Fruit fly (Drosophila melanogaster) whole organism, embryonic: ENCODE measurements around the gene fmt.
A peak's percentile ranks its signal among the peaks of the same experiment; 100 is the strongest.

Experiments used
- Abd-B ChIP-seq: fragments of 200-800 bp; sonication (Bioruptor generic); optimal IDR thresholded peaks from 2 replicates; lab custom pipeline; 2018; ENCODE audit warnings: missing biosample characterization, mild to moderate bottlenecking, missing genetic modification characterization, moderate library complexity
- CG10366 ChIP-seq: fragments of 200-800 bp; sonication (Bioruptor generic); IDR thresholded peaks from 2 replicates; pipeline ENCODE4 v1.3.6; 2022; ENCODE audit warnings: missing biosample characterization, missing genetic modification characterization
- CG10543 ChIP-seq: fragments of 200-800 bp; sonication (Bioruptor generic); optimal IDR thresholded peaks from 3 replicates; lab custom pipeline; 2017; ENCODE audit warnings: missing biosample characterization, mild to moderate bottlenecking, missing genetic modification characterization, moderate library complexity
- CG11504 ChIP-seq: fragments of 200-800 bp; sonication (Bioruptor generic); optimal IDR thresholded peaks from 3 replicates; lab custom pipeline; 2019; ENCODE audit warnings: missing biosample characterization, mild to moderate bottlenecking, missing genetic modification characterization, moderate library complexity
- CG12219 ChIP-seq: fragments of 200-800 bp; sonication (Bioruptor generic); optimal IDR thresholded peaks from 3 replicates; lab custom pipeline; 2018; ENCODE audit warnings: missing biosample characterization, mild to moderate bottlenecking, missing genetic modification characterization
- CG12769 ChIP-seq: fragments of 200-800 bp; sonication (Bioruptor generic); optimal IDR thresholded peaks from 2 replicates; lab custom pipeline; 2019; ENCODE audit warnings: missing biosample characterization, mild to moderate bottlenecking, missing genetic modification characterization, moderate library complexity
- CG12942 ChIP-seq: fragments of 200-800 bp; sonication (Bioruptor generic); optimal IDR thresholded peaks from 3 replicates; lab custom pipeline; 2016; ENCODE audit warnings: missing biosample characterization, missing genetic modification characterization
- CG13296 ChIP-seq: fragments of 200-800 bp; sonication (Bioruptor generic); optimal IDR thresholded peaks from 3 replicates; lab custom pipeline; 2018; ENCODE audit warnings: missing biosample characterization, mild to moderate bottlenecking, missing genetic modification characterization
- CG15011 ChIP-seq: fragments of 200-800 bp; sonication (Bioruptor generic); optimal IDR thresholded peaks from 3 replicates; lab custom pipeline; 2018; ENCODE audit warnings: missing biosample characterization, mild to moderate bottlenecking, missing genetic modification characterization
- CG1529 ChIP-seq: fragments of 200-800 bp; sonication (Bioruptor generic); optimal IDR thresholded peaks from 3 replicates; lab custom pipeline; 2018; ENCODE audit warnings: missing biosample characterization, missing genetic modification characterization
- CG15479 ChIP-seq: fragments of 200-800 bp; sonication (Bioruptor generic); optimal IDR thresholded peaks from 3 replicates; lab custom pipeline; 2019; ENCODE audit warnings: missing biosample characterization, mild to moderate bottlenecking, missing genetic modification characterization, moderate library complexity
- CG2129 ChIP-seq: fragments of 200-800 bp; sonication (Bioruptor generic); IDR thresholded peaks from 2 replicates; pipeline ENCODE4 v1.3.6; 2022; ENCODE audit warnings: missing biosample characterization, missing genetic modification characterization; ENCODE audit not compliant: partially characterized antibody
- CG32532 ChIP-seq: fragments of 200-800 bp; sonication (Bioruptor generic); IDR thresholded peaks from 2 replicates; pipeline ENCODE4 v1.3.6; 2022; ENCODE audit warnings: missing biosample characterization, missing genetic modification characterization
- CG4282 ChIP-seq: fragments of 200-800 bp; sonication (Bioruptor generic); optimal IDR thresholded peaks from 2 replicates; lab custom pipeline; 2016; ENCODE audit warnings: missing biosample characterization, missing genetic modification characterization
- CG4820 ChIP-seq: fragments of 200-800 bp; sonication (Bioruptor generic); optimal IDR thresholded peaks from 3 replicates; lab custom pipeline; 2016; ENCODE audit warnings: missing biosample characterization, missing genetic modification characterization
- CG5180 ChIP-seq: fragments of 200-800 bp; sonication (Bioruptor generic); optimal IDR thresholded peaks from 3 replicates; lab custom pipeline; 2017; ENCODE audit warnings: missing biosample characterization, missing genetic modification characterization, mild to moderate bottlenecking, moderate library complexity, missing genetic modification reagents
- CG6689 ChIP-seq: fragments of 200-800 bp; sonication (Bioruptor generic); IDR thresholded peaks from 2 replicates; pipeline ENCODE4 v1.3.6; 2022; ENCODE audit warnings: missing biosample characterization, missing genetic modification characterization
- CG6854 ChIP-seq: fragments of 200-800 bp; sonication (Bioruptor generic); optimal IDR thresholded peaks from 3 replicates; lab custom pipeline; 2017; ENCODE audit warnings: missing biosample characterization, mild to moderate bottlenecking, missing genetic modification characterization
- CG7372 ChIP-seq: fragments of 200-800 bp; sonication (Bioruptor generic); IDR thresholded peaks from 2 replicates; pipeline ENCODE4 v1.3.6; 2022; ENCODE audit warnings: missing biosample characterization, missing genetic modification characterization
- CG7556 ChIP-seq: fragments of 200-800 bp; sonication (Bioruptor generic); optimal IDR thresholded peaks from 2 replicates; lab custom pipeline; 2017; ENCODE audit warnings: missing biosample characterization, mild to moderate bottlenecking, missing genetic modification characterization
- CoRest ChIP-seq: fragments of 200-800 bp; sonication (Bioruptor generic); optimal IDR thresholded peaks from 3 replicates; lab custom pipeline; 2018; ENCODE audit warnings: missing biosample characterization, mild to moderate bottlenecking, missing genetic modification characterization, moderate library complexity
- Drgx ChIP-seq: fragments of 200-800 bp; sonication (Bioruptor generic); IDR thresholded peaks from 2 replicates; pipeline ENCODE4 v1.3.6; 2022; ENCODE audit warnings: missing biosample characterization, missing genetic modification characterization
- Eip74EF ChIP-seq, 2 experiments: fragments of 200-800 bp in 1 of 2; fragments of >200 bp in 1 of 2; sonication (Bioruptor generic) in 1 of 2; optimal IDR thresholded peaks; 2 replicates each; lab custom pipeline; 2017 to 2019; ENCODE audit warnings: missing biosample characterization in 2 of 2, missing genetic modification characterization in 2 of 2, mild to moderate bottlenecking in 1 of 2, moderate library complexity in 1 of 2
- Fer2 ChIP-seq: fragments of 200-800 bp; sonication (Bioruptor generic); optimal IDR thresholded peaks from 2 replicates; lab custom pipeline; 2018; ENCODE audit warnings: missing biosample characterization, mild to moderate bottlenecking, missing genetic modification characterization, moderate library complexity
- HLH54F ChIP-seq: fragments of 200-800 bp; sonication (Bioruptor generic); optimal IDR thresholded peaks from 3 replicates; lab custom pipeline; 2016; ENCODE audit warnings: missing biosample characterization, missing genetic modification characterization
- Ptx1 ChIP-seq: fragments of 200-800 bp; sonication (Bioruptor generic); IDR thresholded peaks from 2 replicates; pipeline ENCODE4 v1.3.6; 2022; ENCODE audit warnings: missing biosample characterization, missing genetic modification characterization
- Ssrp ChIP-seq: fragments of 200-800 bp; sonication (Bioruptor generic); optimal IDR thresholded peaks from 2 replicates; lab custom pipeline; 2018; ENCODE audit warnings: missing biosample characterization, mild to moderate bottlenecking, missing genetic modification characterization, moderate library complexity
- Trl ChIP-seq, 3 experiments: fragments of >200 bp in 2 of 3; fragments of 200-800 bp in 1 of 3; sonication (Bioruptor generic) in 1 of 3; optimal IDR thresholded peaks; 2 replicates in 1 of 3; 3 replicates in 2 of 3; lab custom pipeline; 2016 to 2017; ENCODE audit warnings: missing biosample characterization in 1 of 3, missing genetic modification characterization in 1 of 3
- Xbp1 ChIP-seq: fragments of 200-800 bp; sonication (Bioruptor generic); optimal IDR thresholded peaks from 3 replicates; lab custom pipeline; 2016; ENCODE audit warnings: missing biosample characterization, mild to moderate bottlenecking, missing genetic modification characterization
- aop ChIP-seq: fragments of 200-800 bp; sonication (Bioruptor generic); IDR thresholded peaks from 2 replicates; pipeline ENCODE4 v1.3.6; 2022; ENCODE audit warnings: missing biosample characterization, missing genetic modification characterization
- ato ChIP-seq: fragments of 200-800 bp; sonication (Bioruptor generic); IDR thresholded peaks from 2 replicates; pipeline ENCODE4 v1.3.6; 2022; ENCODE audit warnings: missing biosample characterization, missing genetic modification characterization; ENCODE audit not compliant: partially characterized antibody
- bab2 ChIP-seq: fragments of 200-800 bp; sonication (Bioruptor generic); optimal IDR thresholded peaks from 2 replicates; lab custom pipeline; 2016; ENCODE audit warnings: missing biosample characterization, missing genetic modification characterization
- chif ChIP-seq, 2 experiments: fragments of 200-800 bp; sonication (Bioruptor generic); optimal IDR thresholded peaks; 3 replicates each; lab custom pipeline; 2016; ENCODE audit warnings: missing biosample characterization in 2 of 2, missing genetic modification characterization in 2 of 2
- croc ChIP-seq: fragments of 200-800 bp; sonication (Bioruptor generic); conservative IDR thresholded peaks from 3 replicates; pipeline ENCODE4 v1.3.6; 2022; ENCODE audit warnings: missing biosample characterization, missing genetic modification characterization
- dm ChIP-seq: fragments of 200-800 bp; sonication (Bioruptor generic); optimal IDR thresholded peaks from 3 replicates; lab custom pipeline; 2016; ENCODE audit warnings: missing biosample characterization, missing genetic modification characterization
- en ChIP-seq: fragments of 200-800 bp; sonication (Bioruptor generic); optimal IDR thresholded peaks from 2 replicates; lab custom pipeline; 2016; ENCODE audit warnings: missing biosample characterization, missing genetic modification characterization
- fd3F ChIP-seq: fragments of 200-800 bp; sonication (Bioruptor generic); optimal IDR thresholded peaks from 2 replicates; lab custom pipeline; 2018; ENCODE audit warnings: missing biosample characterization, mild to moderate bottlenecking, missing genetic modification characterization, moderate library complexity
- knrl ChIP-seq: fragments of 200-800 bp; sonication (Bioruptor generic); IDR thresholded peaks from 3 replicates; pipeline ENCODE4 v1.3.6; 2022; ENCODE audit warnings: missing biosample characterization, missing genetic modification characterization; ENCODE audit not compliant: partially characterized antibody
- nmo ChIP-seq: fragments of 200-800 bp; sonication (Bioruptor generic); optimal IDR thresholded peaks from 2 replicates; lab custom pipeline; 2018; ENCODE audit warnings: missing biosample characterization, mild to moderate bottlenecking, missing genetic modification characterization, moderate library complexity
- nom ChIP-seq: fragments of 200-800 bp; sonication (Bioruptor generic); optimal IDR thresholded peaks from 2 replicates; lab custom pipeline; 2017; ENCODE audit warnings: missing biosample characterization, missing genetic modification characterization, mild to moderate bottlenecking, moderate library complexity, missing genetic modification reagents
- pzg ChIP-seq: fragments of 200-800 bp; sonication (Bioruptor generic); optimal IDR thresholded peaks from 3 replicates; lab custom pipeline; 2018; ENCODE audit warnings: missing biosample characterization, mild to moderate bottlenecking, missing genetic modification characterization, moderate library complexity
- repo ChIP-seq: fragments of 200-800 bp; sonication (Bioruptor generic); optimal IDR thresholded peaks from 2 replicates; lab custom pipeline; 2016; ENCODE audit warnings: missing biosample characterization, missing genetic modification characterization
- scrt ChIP-seq: fragments of 200-800 bp; sonication (Bioruptor generic); optimal IDR thresholded peaks from 2 replicates; lab custom pipeline; 2018; ENCODE audit warnings: missing biosample characterization, mild to moderate bottlenecking, missing genetic modification characterization, moderate library complexity
- seq ChIP-seq: fragments of 200-800 bp; sonication (Bioruptor generic); IDR thresholded peaks from 2 replicates; pipeline ENCODE4 v1.3.6; 2022; ENCODE audit warnings: missing biosample characterization, missing genetic modification characterization
- sna ChIP-seq: fragments of 200-800 bp; sonication (Bioruptor generic); IDR thresholded peaks from 2 replicates; pipeline ENCODE4 v1.3.6; 2022; ENCODE audit warnings: missing biosample characterization, missing genetic modification characterization; ENCODE audit not compliant: partially characterized antibody
- stc ChIP-seq: fragments of 200-800 bp; sonication (Bioruptor generic); IDR thresholded peaks from 2 replicates; pipeline ENCODE4 v1.3.6; 2022; ENCODE audit warnings: missing biosample characterization, missing genetic modification characterization
- tap ChIP-seq: fragments of 200-800 bp; optimal IDR thresholded peaks from 3 replicates; lab custom pipeline; 2019; ENCODE audit warnings: missing biosample characterization, mild to moderate bottlenecking, missing genetic modification characterization, moderate library complexity
- trem ChIP-seq: fragments of 200-800 bp; optimal IDR thresholded peaks from 3 replicates; lab custom pipeline; 2019; ENCODE audit warnings: missing biosample characterization, mild to moderate bottlenecking, missing genetic modification characterization, moderate library complexity
- wek ChIP-seq: fragments of 200-800 bp; sonication (Bioruptor generic); optimal IDR thresholded peaks from 3 replicates; lab custom pipeline; 2018; ENCODE audit warnings: missing biosample characterization, mild to moderate bottlenecking, missing genetic modification characterization, moderate library complexity
- yki ChIP-seq: fragments of >200 bp; optimal IDR thresholded peaks from 3 replicates; lab custom pipeline; 2018

The fmt gene

dm6 chr3L:6181776-6182175, 8.1 kb upstream of the fmt start, which contains the start of gene CG10274:
Gene CG10274 (minus strand): TSS chr3L:6181829.
- TF ChIP-seq knrl (peak; percentile 21; the same call in 1 of the 3 replicates), CG7556 (GFP tag; lab: Kevin White, UChicago) (peak; percentile 57), bab2 (GFP tag; lab: Kevin White, UChicago) (peak; percentile 67), croc (GFP tag; lab: Robert Waterston, UW) (peak; percentile 62; the same call in 2 of the 3 replicates), Ptx1 (GFP tag; lab: Robert Waterston, UW) (peak; percentile 76), CG10366 (GFP tag; lab: Robert Waterston, UW) (peak; percentile 50), CG6689 (peak; percentile 34; the same call in 1 of the 2 replicates), CG1529 (GFP tag; lab: Kevin White, UChicago) (no peak), repo (GFP tag; lab: Kevin White, UChicago) (peak; percentile 40), CG5180 (GFP tag; lab: Kevin White, UChicago) (no peak), CG11504 (tag; lab: Kevin White, UChicago) (no peak), CG15011 (GFP tag; lab: Kevin White, UChicago) (no peak), CG2129 (GFP tag; lab: Robert Waterston, UW) (no peak), CG12942 (GFP tag; lab: Kevin White, UChicago) (peak; percentile 72), Xbp1 (peak; percentile 87), pzg (GFP tag; lab: Kevin White, UChicago) (peak; percentile 65), CG4282 (GFP tag; lab: Kevin White, UChicago) (no peak), scrt (GFP tag; lab: Kevin White, UChicago) (no peak), Drgx (peak; percentile 37; the same call in 1 of the 2 replicates), CoRest (tag; lab: Kevin White, UChicago) (peak; percentile 90), sna (GFP tag; lab: Robert Waterston, UW) (no peak), CG15479 (no peak), Eip74EF (GFP tag; optimal IDR thresholded peaks at IDR 0.05; lab: Kevin White, UChicago) (no peak), nom (GFP tag; lab: Kevin White, UChicago) (no peak), Abd-B (peak; percentile 79), CG32532 (peak; percentile 66), Ssrp (peak; percentile 80), CG4820 (peak; percentile 78), dm (peak; percentile 30), CG12219 (peak; percentile 2), ato (GFP tag; lab: Robert Waterston, UW) (no peak), CG10543 (GFP tag; lab: Kevin White, UChicago) (peak; percentile 72), Trl (optimal IDR thresholded peaks at IDR 0.05; lab: Kevin White, UChicago) (no peak), Trl (GFP tag; optimal IDR thresholded peaks at IDR 0.05; lab: Kevin White, UChicago) (peak; percentile 71), aop (no peak), seq (GFP tag; lab: Robert Waterston, UW) (no peak), yki (lab: Kevin White, UChicago) (no peak), fd3F (GFP tag; lab: Kevin White, UChicago) (peak; percentile 70), nmo (GFP tag; lab: Kevin White, UChicago) (peak; percentile 91), en (GFP tag; lab: Kevin White, UChicago) (no peak), chif (GFP tag; optimal IDR thresholded peaks at IDR 0.05; lab: Kevin White, UChicago) (peak; percentile 58 to 71), CG12769 (tag; lab: Kevin White, UChicago) (no peak), CG13296 (no peak), CG7372 (GFP tag; lab: Robert Waterston, UW) (peak; percentile 66), CG6854 (no peak), stc (no peak), tap (tag; lab: Kevin White, UChicago) (no peak), Fer2 (peak; percentile 72), trem (tag; lab: Kevin White, UChicago) (peak; percentile 98), wek (GFP tag; lab: Kevin White, UChicago) (no peak), HLH54F (GFP tag; lab: Kevin White, UChicago) (peak; percentile 79)
